Worm (Caenorhabditis elegans) whole organism, early embryonic: ENCODE data around the gene Y69A2AR.16.

Source experiments
- B0310.2 ChIP-seq: sonication (generic microtip); optimal IDR thresholded peaks from 2 replicates; lab custom pipeline; 2016; ENCODE audit warnings: mild to moderate bottlenecking, missing genetic modification characterization, missing compliant biosample characterization
- F13C5.2 ChIP-seq: sonication (generic microtip); optimal IDR thresholded peaks from 2 replicates; lab custom pipeline; 2017; ENCODE audit warnings: mild to moderate bottlenecking, missing genetic modification characterization, inconsistent platforms, missing compliant biosample characterization
- aly-1 ChIP-seq: sonication (generic microtip); optimal IDR thresholded peaks from 2 replicates; lab custom pipeline; 2016; ENCODE audit warnings: missing genetic modification characterization, missing compliant biosample characterization
- ama-1 ChIP-seq: fragments of 150-350 bp; optimal IDR thresholded peaks from 2 replicates; lab custom pipeline; 2014
- ceh-13 ChIP-seq: fragments of 200-800 bp; sonication (Bioruptor generic); optimal IDR thresholded peaks from 2 replicates; lab custom pipeline; 2018; ENCODE audit warnings: mild to moderate bottlenecking, missing genetic modification characterization, missing compliant biosample characterization
- ceh-36 ChIP-seq: sonication (generic microtip); optimal IDR thresholded peaks from 2 replicates; lab custom pipeline; 2016; ENCODE audit warnings: missing genetic modification characterization, inconsistent platforms, missing compliant biosample characterization
- ets-7 ChIP-seq: sonication (generic microtip); optimal IDR thresholded peaks from 2 replicates; lab custom pipeline; 2016; ENCODE audit warnings: missing genotype, missing genetic modification characterization, missing compliant biosample characterization
- flt-1 ChIP-seq: fragments of 200-800 bp; sonication (Bioruptor generic); IDR thresholded peaks from 2 replicates; pipeline ENCODE4 v1.3.6; 2022; ENCODE audit warnings: missing genetic modification characterization, missing compliant biosample characterization
- hmbx-1 ChIP-seq: sonication (generic microtip); optimal IDR thresholded peaks from 2 replicates; lab custom pipeline; 2016; ENCODE audit warnings: mild to moderate bottlenecking, missing genetic modification characterization, missing compliant biosample characterization
- hmg-4 ChIP-seq: fragments of 200-800 bp; sonication (Bioruptor generic); optimal IDR thresholded peaks from 2 replicates; lab custom pipeline; 2018; ENCODE audit warnings: mild to moderate bottlenecking, missing genetic modification characterization, missing compliant biosample characterization
- hnd-1 ChIP-seq: sonication (generic microtip); optimal IDR thresholded peaks from 2 replicates; lab custom pipeline; 2016; ENCODE audit warnings: missing genetic modification characterization, missing compliant biosample characterization
- pes-1 ChIP-seq: fragments of 200-800 bp; sonication (Bioruptor generic); IDR thresholded peaks from 2 replicates; pipeline ENCODE4 v1.3.6; 2022; ENCODE audit warnings: missing genetic modification reagents, missing genetic modification characterization, missing compliant biosample characterization
- scrt-1 ChIP-seq: fragments of 200-800 bp; sonication (Bioruptor generic); IDR thresholded peaks from 2 replicates; pipeline ENCODE4 v1.3.6; 2022; ENCODE audit warnings: missing genetic modification characterization, missing compliant biosample characterization
- sea-1 ChIP-seq: fragments of 200-800 bp; sonication (Bioruptor generic); conservative IDR thresholded peaks from 2 replicates; pipeline ENCODE4 v1.3.6; 2022; ENCODE audit warnings: missing genetic modification characterization, missing compliant biosample characterization
- tbx-11 ChIP-seq: fragments of 200-800 bp; sonication (Bioruptor generic); IDR thresholded peaks from 2 replicates; pipeline ENCODE4 v1.3.6; 2022; ENCODE audit warnings: missing genetic modification characterization, missing compliant biosample characterization
- tbx-37 ChIP-seq: fragments of 200-800 bp; sonication (Bioruptor generic); conservative IDR thresholded peaks from 2 replicates; pipeline ENCODE4 v1.3.6; 2022; ENCODE audit warnings: missing genetic modification reagents, missing genetic modification characterization, missing compliant biosample characterization
- tra-4 ChIP-seq: sonication (generic microtip); optimal IDR thresholded peaks from 2 replicates; lab custom pipeline; 2017; ENCODE audit warnings: missing genetic modification characterization, missing compliant biosample characterization

Gene Y69A2AR.16

ce11 chrIV:2563969-2564368 lies 66.4 kb downstream of the Y69A2AR.16 start, which contains the start of gene Y69A2AR.24:
Gene Y69A2AR.24 (minus strand): TSS chrIV:2564069.
- TF ChIP-seq ets-7 (tag; lab: Kevin White, UChicago) (no peak), flt-1 (GFP tag; lab: Robert Waterston, UW) (no peak), pes-1 (no peak), F13C5.2 (tag; lab: Kevin White, UChicago) (no peak), ceh-13 (GFP tag; lab: Kevin White, UChicago) (no peak), tbx-11 (no peak), sea-1 (GFP tag; lab: Robert Waterston, UW) (no peak), tra-4 (tag; lab: Kevin White, UChicago) (no peak), hnd-1 (no peak), B0310.2 (tag; lab: Kevin White, UChicago) (no peak), hmbx-1 (tag; lab: Kevin White, UChicago) (no peak), ama-1 (lab: Kevin White, UChicago) (no peak), hmg-4 (GFP tag; lab: Kevin White, UChicago) (no peak), tbx-37 (GFP tag; lab: Robert Waterston, UW) (no peak), ceh-36 (tag; lab: Kevin White, UChicago) (no peak), aly-1 (tag; lab: Kevin White, UChicago) (no peak), scrt-1 (GFP tag; lab: Robert Waterston, UW) (no peak)

- no peak for TF ChIP-seq ets-7 (tag; lab: Kevin White, UChicago)
- TF ChIP-seq B0310.2 (tag; lab: Kevin White, UChicago), result no peak
- TF ChIP-seq ceh-36 (tag; lab: Kevin White, UChicago), result no peak
- TF ChIP-seq pes-1, result no peak
- TF ChIP-seq flt-1 (GFP tag; lab: Robert Waterston, UW), result no peak
- no peak for TF ChIP-seq ceh-13 (GFP tag; lab: Kevin White, UChicago)
- no peak for TF ChIP-seq tbx-37 (GFP tag; lab: Robert Waterston, UW)
- no peak for TF ChIP-seq sea-1 (GFP tag; lab: Robert Waterston, UW)
- no peak for TF ChIP-seq scrt-1 (GFP tag; lab: Robert Waterston, UW)
- TF ChIP-seq F13C5.2 (tag; lab: Kevin White, UChicago), result no peak
- no peak for TF ChIP-seq aly-1 (tag; lab: Kevin White, UChicago)
- no peak for TF ChIP-seq ama-1 (lab: Kevin White, UChicago)
- no peak for TF ChIP-seq hnd-1
- TF ChIP-seq hmg-4 (GFP tag; lab: Kevin White, UChicago), result no peak
- no peak for TF ChIP-seq tra-4 (tag; lab: Kevin White, UChicago)
- no peak for TF ChIP-seq hmbx-1 (tag; lab: Kevin White, UChicago)
- no peak for TF ChIP-seq tbx-11
Observed at ce11 chrIV:2568267-2568666, 70.7 kb downstream of the Y69A2AR.16 start, which contains the start of the genes Y69A2AR.25 and Y69A2AR.12. Gene Y69A2AR.25 (minus strand): TSS chrIV:2568367. Gene Y69A2AR.12 (plus strand): TSS chrIV:2568614.

ce11 chrIV:2572107-2572506 lies 74.5 kb downstream of the Y69A2AR.16 start, which contains the start of gene Y69A2AR.51:
Gene Y69A2AR.51 (plus strand): TSS chrIV:2572407.
- TF ChIP-seq ceh-36 (tag; lab: Kevin White, UChicago) (no peak), tbx-11 (no peak), ceh-13 (GFP tag; lab: Kevin White, UChicago) (no peak), aly-1 (tag; lab: Kevin White, UChicago) (no peak), tbx-37 (GFP tag; lab: Robert Waterston, UW) (no peak), sea-1 (GFP tag; lab: Robert Waterston, UW) (no peak), ama-1 (lab: Kevin White, UChicago) (no peak), hnd-1 (no peak), hmg-4 (GFP tag; lab: Kevin White, UChicago) (no peak), B0310.2 (tag; lab: Kevin White, UChicago) (no peak)

ce11 chrIV:2573122-2573521 lies 75.5 kb downstream of the Y69A2AR.16 start:
- no peak for TF ChIP-seq ceh-36 (tag; lab: Kevin White, UChicago)
- TF ChIP-seq tbx-11, result no peak
- TF ChIP-seq ceh-13 (GFP tag; lab: Kevin White, UChicago), result no peak
- no peak for TF ChIP-seq flt-1 (GFP tag; lab: Robert Waterston, UW)
- TF ChIP-seq pes-1, result no peak
- no peak for TF ChIP-seq tra-4 (tag; lab: Kevin White, UChicago)
- no peak for TF ChIP-seq hnd-1
- TF ChIP-seq hmbx-1 (tag; lab: Kevin White, UChicago), result no peak
- TF ChIP-seq F13C5.2 (tag; lab: Kevin White, UChicago), result no peak
- TF ChIP-seq aly-1 (tag; lab: Kevin White, UChicago), result no peak
- TF ChIP-seq B0310.2 (tag; lab: Kevin White, UChicago), result no peak
- no peak for TF ChIP-seq ama-1 (lab: Kevin White, UChicago)
- no peak for TF ChIP-seq scrt-1 (GFP tag; lab: Robert Waterston, UW)
- TF ChIP-seq sea-1 (GFP tag; lab: Robert Waterston, UW), result no peak
